Fruit fly (Drosophila melanogaster) whole organism, embryonic: ENCODE data around the gene GlyRS.

Source experiments
- Adf1 ChIP-seq: fragments of 200-800 bp; sonication (Bioruptor generic); IDR thresholded peaks from 2 replicates; pipeline ENCODE4 v1.3.6; 2022; ENCODE audit warnings: missing biosample characterization, missing genetic modification characterization
- B-H1 ChIP-seq: fragments of 200-800 bp; sonication (Bioruptor generic); IDR thresholded peaks from 3 replicates; pipeline ENCODE4 v1.3.6; 2022; ENCODE audit warnings: missing biosample characterization, missing genetic modification characterization
- Bteb2 ChIP-seq: fragments of 200-800 bp; sonication (Bioruptor generic); optimal IDR thresholded peaks from 2 replicates; lab custom pipeline; 2016; ENCODE audit warnings: missing biosample characterization, missing genetic modification characterization
- CG10147 ChIP-seq: fragments of 200-800 bp; sonication (Bioruptor generic); optimal IDR thresholded peaks from 2 replicates; lab custom pipeline; 2019; ENCODE audit warnings: missing biosample characterization, mild to moderate bottlenecking, missing genetic modification characterization, moderate library complexity
- CG10321 ChIP-seq: fragments of 200-800 bp; sonication (Bioruptor generic); IDR thresholded peaks from 2 replicates; pipeline ENCODE4 v1.3.6; 2022; ENCODE audit warnings: missing biosample characterization, missing genetic modification characterization
- CG10366 ChIP-seq: fragments of 200-800 bp; sonication (Bioruptor generic); IDR thresholded peaks from 2 replicates; pipeline ENCODE4 v1.3.6; 2022; ENCODE audit warnings: missing biosample characterization, missing genetic modification characterization
- CG10462 ChIP-seq: fragments of 200-800 bp; sonication (Bioruptor generic); optimal IDR thresholded peaks from 2 replicates; lab custom pipeline; 2016; ENCODE audit warnings: missing biosample characterization, missing genetic modification characterization
- CG10959 ChIP-seq: fragments of 200-800 bp; sonication (Bioruptor generic); IDR thresholded peaks from 2 replicates; pipeline ENCODE4 v1.3.6; 2022; ENCODE audit warnings: missing biosample characterization, missing genetic modification characterization
- CG11093 ChIP-seq: fragments of 200-800 bp; sonication (Bioruptor generic); IDR thresholded peaks from 3 replicates; pipeline ENCODE4 v1.3.6; 2022; ENCODE audit warnings: missing biosample characterization, missing genetic modification characterization
- CG11560 ChIP-seq: fragments of 200-800 bp; sonication (Bioruptor generic); IDR thresholded peaks from 3 replicates; pipeline ENCODE4 v1.3.6; 2022; ENCODE audit warnings: missing biosample characterization, missing genetic modification characterization
- CG12104 ChIP-seq: fragments of 200-800 bp; sonication (Bioruptor generic); optimal IDR thresholded peaks from 3 replicates; lab custom pipeline; 2016; ENCODE audit warnings: missing biosample characterization, missing genetic modification characterization
- CG13123 ChIP-seq: fragments of 200-800 bp; sonication (Bioruptor generic); optimal IDR thresholded peaks from 2 replicates; lab custom pipeline; 2016; ENCODE audit warnings: missing biosample characterization, missing genetic modification characterization
- CG15011 ChIP-seq: fragments of 200-800 bp; sonication (Bioruptor generic); optimal IDR thresholded peaks from 3 replicates; lab custom pipeline; 2018; ENCODE audit warnings: missing biosample characterization, mild to moderate bottlenecking, missing genetic modification characterization
- CG1602 ChIP-seq: fragments of 200-800 bp; sonication (Bioruptor generic); optimal IDR thresholded peaks from 3 replicates; lab custom pipeline; 2016; ENCODE audit warnings: missing biosample characterization, missing genetic modification characterization
- CG18619 ChIP-seq: fragments of 200-800 bp; sonication (Bioruptor generic); optimal IDR thresholded peaks from 3 replicates; lab custom pipeline; 2017; ENCODE audit warnings: missing biosample characterization, mild to moderate bottlenecking, missing genetic modification characterization
- CG3838 ChIP-seq: fragments of 200-800 bp; sonication (Bioruptor generic); optimal IDR thresholded peaks from 3 replicates; lab custom pipeline; 2016; ENCODE audit warnings: missing biosample characterization, missing genetic modification characterization
- CG5180 ChIP-seq: fragments of 200-800 bp; sonication (Bioruptor generic); optimal IDR thresholded peaks from 3 replicates; lab custom pipeline; 2017; ENCODE audit warnings: missing biosample characterization, missing genetic modification characterization, mild to moderate bottlenecking, moderate library complexity, missing genetic modification reagents
- CG9215 ChIP-seq: fragments of 200-800 bp; sonication (Bioruptor generic); IDR thresholded peaks from 2 replicates; pipeline ENCODE4 v1.3.6; 2022; ENCODE audit warnings: missing biosample characterization, missing genetic modification characterization
- CG9609 ChIP-seq: fragments of 200-800 bp; sonication (Bioruptor generic); optimal IDR thresholded peaks from 3 replicates; lab custom pipeline; 2016; ENCODE audit warnings: missing biosample characterization, missing genetic modification characterization
- CHES-1-like ChIP-seq: fragments of 200-800 bp; sonication (Bioruptor generic); optimal IDR thresholded peaks from 2 replicates; lab custom pipeline; 2016; ENCODE audit warnings: missing biosample characterization, missing genetic modification characterization
- D ChIP-seq, 2 experiments: fragments of 200-800 bp in 1 of 2; fragments of >200 bp in 1 of 2; sonication (Bioruptor generic) in 1 of 2; optimal IDR thresholded peaks; 2 replicates in 1 of 2; 3 replicates in 1 of 2; lab custom pipeline; 2017; ENCODE audit warnings: mild to moderate bottlenecking in 1 of 2, missing biosample characterization in 1 of 2, missing genetic modification characterization in 1 of 2, missing genetic modification reagents in 1 of 2
- Doc3 ChIP-seq: fragments of 200-800 bp; sonication (Bioruptor generic); IDR thresholded peaks from 3 replicates; pipeline ENCODE4 v1.3.6; 2022; ENCODE audit warnings: missing biosample characterization, missing genetic modification characterization; ENCODE audit not compliant: partially characterized antibody
- H15 ChIP-seq: fragments of 200-800 bp; sonication (Bioruptor generic); IDR thresholded peaks from 3 replicates; pipeline ENCODE4 v1.3.6; 2022; ENCODE audit warnings: missing biosample characterization, missing genetic modification characterization
- Hey ChIP-seq: fragments of 200-800 bp; sonication (Bioruptor generic); optimal IDR thresholded peaks from 3 replicates; lab custom pipeline; 2018; ENCODE audit warnings: missing biosample characterization, mild to moderate bottlenecking, missing genetic modification characterization
- Hmr ChIP-seq: fragments of 200-800 bp; sonication (Bioruptor generic); optimal IDR thresholded peaks from 3 replicates; lab custom pipeline; 2017; ENCODE audit warnings: mild to moderate bottlenecking, missing biosample characterization, missing genetic modification reagents, missing genetic modification characterization
- Lim3 ChIP-seq: fragments of 200-800 bp; sonication (Bioruptor generic); IDR thresholded peaks from 2 replicates; pipeline ENCODE4 v1.3.6; 2022; ENCODE audit warnings: missing biosample characterization, missing genetic modification characterization
- Max ChIP-seq: fragments of 200-800 bp; sonication (Bioruptor generic); optimal IDR thresholded peaks from 2 replicates; lab custom pipeline; 2016; ENCODE audit warnings: missing biosample characterization, mild to moderate bottlenecking, missing genetic modification characterization
- Myb ChIP-seq: fragments of 200-800 bp; sonication (Bioruptor generic); optimal IDR thresholded peaks from 2 replicates; lab custom pipeline; 2016; ENCODE audit warnings: missing biosample characterization, missing genetic modification characterization
- NK7.1 ChIP-seq: fragments of 200-800 bp; sonication (Bioruptor generic); optimal IDR thresholded peaks from 3 replicates; lab custom pipeline; 2016; ENCODE audit warnings: missing biosample characterization, missing genetic modification characterization
- Ptx1 ChIP-seq: fragments of 200-800 bp; sonication (Bioruptor generic); IDR thresholded peaks from 2 replicates; pipeline ENCODE4 v1.3.6; 2022; ENCODE audit warnings: missing biosample characterization, missing genetic modification characterization
- btn ChIP-seq: fragments of 200-800 bp; sonication (Bioruptor generic); optimal IDR thresholded peaks from 2 replicates; lab custom pipeline; 2016; ENCODE audit warnings: missing biosample characterization, missing genetic modification characterization
- dati ChIP-seq: fragments of 200-800 bp; sonication (Bioruptor generic); IDR thresholded peaks from 2 replicates; pipeline ENCODE4 v1.3.6; 2022; ENCODE audit warnings: missing biosample characterization, missing genetic modification characterization
- emc ChIP-seq: fragments of 200-800 bp; sonication (Bioruptor generic); optimal IDR thresholded peaks from 2 replicates; lab custom pipeline; 2016; ENCODE audit warnings: missing biosample characterization, missing genetic modification characterization
- fd102C ChIP-seq: fragments of 200-800 bp; sonication (Bioruptor generic); optimal IDR thresholded peaks from 2 replicates; lab custom pipeline; 2018; ENCODE audit warnings: missing biosample characterization, mild to moderate bottlenecking, missing genetic modification characterization, moderate library complexity
- fd64A ChIP-seq: fragments of 200-800 bp; sonication (Bioruptor generic); optimal IDR thresholded peaks from 3 replicates; lab custom pipeline; 2018; ENCODE audit warnings: missing biosample characterization, mild to moderate bottlenecking, missing genetic modification characterization
- grn ChIP-seq: fragments of 200-800 bp; sonication (Bioruptor generic); optimal IDR thresholded peaks from 3 replicates; lab custom pipeline; 2017; ENCODE audit warnings: missing biosample characterization, missing genetic modification characterization
- h ChIP-seq: fragments of >200 bp; optimal IDR thresholded peaks from 2 replicates; lab custom pipeline; 2017
- hkb ChIP-seq, 2 experiments: fragments of 200-800 bp in 1 of 2; fragments of >200 bp in 1 of 2; sonication (Bioruptor generic) in 1 of 2; IDR thresholded peaks in 1 of 2; optimal IDR thresholded peaks in 1 of 2; 2 replicates each; pipeline versions ENCODE4 v1.3.6 to Lab custom; 2017 to 2022; ENCODE audit warnings: missing biosample characterization in 1 of 2, missing genetic modification characterization in 1 of 2
- nau ChIP-seq: fragments of 200-800 bp; sonication (Bioruptor generic); optimal IDR thresholded peaks from 3 replicates; lab custom pipeline; 2017; ENCODE audit warnings: missing biosample characterization, mild to moderate bottlenecking, missing genetic modification characterization, missing genetic modification reagents
- nerfin-1 ChIP-seq: fragments of 200-800 bp; sonication (Bioruptor generic); optimal IDR thresholded peaks from 3 replicates; lab custom pipeline; 2019; ENCODE audit warnings: missing biosample characterization, mild to moderate bottlenecking, missing genetic modification characterization, moderate library complexity
- oc ChIP-seq: fragments of 200-800 bp; sonication (Bioruptor generic); optimal IDR thresholded peaks from 2 replicates; lab custom pipeline; 2018; ENCODE audit warnings: missing biosample characterization, mild to moderate bottlenecking, missing genetic modification characterization, moderate library complexity
- otp ChIP-seq: fragments of 200-800 bp; sonication (Bioruptor generic); IDR thresholded peaks from 3 replicates; pipeline ENCODE4, ENCODE4 v1.3.6; 2022; ENCODE audit warnings: missing biosample characterization, missing genetic modification characterization
- peb ChIP-seq: fragments of 200-800 bp; sonication (Bioruptor generic); IDR thresholded peaks from 2 replicates; pipeline ENCODE4 v1.3.6; 2022; ENCODE audit warnings: missing biosample characterization, missing genetic modification characterization
- prd ChIP-seq, 3 experiments: fragments of >200 bp in 2 of 3; fragments of 200-800 bp in 1 of 3; sonication (Bioruptor generic) in 1 of 3; optimal IDR thresholded peaks in 2 of 3; IDR thresholded peaks in 1 of 3; 2 replicates in 2 of 3; 3 replicates in 1 of 3; pipeline versions ENCODE4 v1.3.6 to Lab custom; 2017 to 2022; ENCODE audit warnings: missing biosample characterization in 1 of 3, missing genetic modification characterization in 1 of 3
- sens ChIP-seq: fragments of 200-800 bp; sonication (Bioruptor generic); peaks from one replicate; lab custom pipeline; 2016; ENCODE audit warnings: missing biosample characterization, missing genetic modification characterization
- tna ChIP-seq: fragments of 200-800 bp; sonication (Bioruptor generic); IDR thresholded peaks from 2 replicates; pipeline ENCODE4 v1.3.6; 2022; ENCODE audit warnings: missing biosample characterization, missing genetic modification characterization; ENCODE audit not compliant: partially characterized antibody
- toy ChIP-seq: fragments of 200-800 bp; sonication (Bioruptor generic); IDR thresholded peaks from 2 replicates; pipeline ENCODE4 v1.3.6; 2022; ENCODE audit warnings: missing biosample characterization, missing genetic modification characterization
- vfl ChIP-seq: fragments of 200-800 bp; sonication (Bioruptor generic); optimal IDR thresholded peaks from 2 replicates; lab custom pipeline; 2016; ENCODE audit warnings: missing biosample characterization, missing genetic modification characterization
- yki ChIP-seq: fragments of >200 bp; optimal IDR thresholded peaks from 3 replicates; lab custom pipeline; 2018

GlyRS gene

dm6 chr3L:15143638-15144600, 49.0 kb downstream of the GlyRS start, which contains the start of the genes CG32147 and Pex3 (continued):
- no peak for TF ChIP-seq CG11093 (GFP tag; lab: Robert Waterston, UW)
- TF ChIP-seq oc (tag; lab: Kevin White, UChicago): no peak
- no peak for TF ChIP-seq Doc3 (GFP tag; lab: Robert Waterston, UW)
- no peak for TF ChIP-seq Bteb2
- TF ChIP-seq CG10462 (GFP tag; lab: Kevin White, UChicago): no peak
- no peak for TF ChIP-seq Hey
- TF ChIP-seq sens (GFP tag; lab: Kevin White, UChicago): peak; percentile 69
- TF ChIP-seq Lim3 (GFP tag; lab: Robert Waterston, UW): no peak
- no peak for TF ChIP-seq CG3838 (GFP tag; lab: Kevin White, UChicago)
- TF ChIP-seq Adf1 (GFP tag; lab: Robert Waterston, UW): peak; percentile 96
- TF ChIP-seq emc (GFP tag; lab: Kevin White, UChicago): no peak
- no peak for TF ChIP-seq CG13123
- TF ChIP-seq CG12104: no peak
- no peak for TF ChIP-seq btn
- TF ChIP-seq vfl (GFP tag; lab: Kevin White, UChicago): no peak
- TF ChIP-seq NK7.1: no peak
- no peak for TF ChIP-seq CG11560 (tag; lab: Robert Waterston, UW)
- no peak for TF ChIP-seq fd64A
- no peak for TF ChIP-seq otp (GFP tag; lab: Robert Waterston, UW)
- TF ChIP-seq CHES-1-like (GFP tag; lab: Kevin White, UChicago): peak; percentile 19
- peak; percentile 42 for TF ChIP-seq CG10147 (GFP tag; lab: Kevin White, UChicago)
- no peak for TF ChIP-seq CG9609 (GFP tag; lab: Kevin White, UChicago)
- TF ChIP-seq CG9215: no peak
- no peak for TF ChIP-seq peb
- TF ChIP-seq dati: no peak
- no peak for TF ChIP-seq CG18619 (GFP tag; lab: Kevin White, UChicago)
- no peak for TF ChIP-seq CG10959 (GFP tag; lab: Robert Waterston, UW)
- TF ChIP-seq fd102C (GFP tag; lab: Kevin White, UChicago): no peak
- peak; percentile 49 for TF ChIP-seq grn (GFP tag; lab: Kevin White, UChicago)
- no peak for TF ChIP-seq CG15011
- no peak for TF ChIP-seq prd (optimal IDR thresholded peaks at IDR 0.05; lab: Kevin White, UChicago)
- no peak for TF ChIP-seq prd (GFP tag; IDR thresholded peaks at IDR 0.05; lab: Robert Waterston, UW)
- TF ChIP-seq hkb (optimal IDR thresholded peaks at IDR 0.05; lab: Kevin White, UChicago): no peak
- peak; percentile 23; the same call in 1 of the 2 replicates for TF ChIP-seq hkb (GFP tag; IDR thresholded peaks at IDR 0.05; lab: Robert Waterston, UW)
- TF ChIP-seq Myb: peak; percentile 19
- TF ChIP-seq D (optimal IDR thresholded peaks at IDR 0.05; lab: Kevin White, UChicago): no peak
- TF ChIP-seq D (GFP tag; optimal IDR thresholded peaks at IDR 0.05; lab: Kevin White, UChicago): no peak
- no peak for TF ChIP-seq tna (GFP tag; lab: Robert Waterston, UW)
- TF ChIP-seq Max (GFP tag; lab: Kevin White, UChicago): peak; percentile 22
- TF ChIP-seq H15 (GFP tag; lab: Robert Waterston, UW): no peak
- no peak for TF ChIP-seq CG5180 (GFP tag; lab: Kevin White, UChicago)
- TF ChIP-seq yki (lab: Kevin White, UChicago): no peak
- TF ChIP-seq CG1602 (GFP tag; lab: Kevin White, UChicago): no peak
- TF ChIP-seq CG10321 (GFP tag; lab: Robert Waterston, UW): no peak
- TF ChIP-seq CG10366 (GFP tag; lab: Robert Waterston, UW): no peak
- TF ChIP-seq nau (GFP tag; lab: Kevin White, UChicago): no peak
- no peak for TF ChIP-seq B-H1 (GFP tag; lab: Robert Waterston, UW)
- TF ChIP-seq toy (GFP tag; lab: Robert Waterston, UW): no peak
- TF ChIP-seq nerfin-1: peak; percentile 3
- no peak for TF ChIP-seq h (lab: Kevin White, UChicago)
- TF ChIP-seq Ptx1: no peak
- peak; percentile 12 for TF ChIP-seq Hmr (GFP tag; lab: Kevin White, UChicago)
